Worm (Caenorhabditis elegans) whole organism, L4 larva: ENCODE data around the gene pqn-68.

Experiments used
- aly-2 ChIP-seq: sonication (generic microtip); optimal IDR thresholded peaks from 2 replicates; lab custom pipeline; 2018; ENCODE audit warnings: missing biosample characterization, missing genetic modification characterization
- ama-1 ChIP-seq: fragments of 150-350 bp; optimal IDR thresholded peaks from 2 replicates; lab custom pipeline; 2014; ENCODE audit warnings: inconsistent platforms, mixed read lengths
- ceh-82 ChIP-seq: sonication (generic microtip); optimal IDR thresholded peaks from 2 replicates; lab custom pipeline; 2017; ENCODE audit warnings: missing biosample characterization, missing genetic modification characterization
- hlh-30 ChIP-seq: sonication (generic microtip); optimal IDR thresholded peaks from 2 replicates; lab custom pipeline; 2017; ENCODE audit warnings: antibody characterized with exemption, mild to moderate bottlenecking, missing genetic modification characterization, missing compliant biosample characterization; ENCODE audit not compliant: insufficient read depth
- lim-7 ChIP-seq: fragments of 200-800 bp; sonication (Bioruptor generic); IDR thresholded peaks from 2 replicates; pipeline ENCODE4 v1.3.6; 2022; ENCODE audit warnings: missing genetic modification characterization, missing compliant biosample characterization
- nhr-237 ChIP-seq: sonication (generic microtip); optimal IDR thresholded peaks from 2 replicates; lab custom pipeline; 2017; ENCODE audit warnings: missing biosample characterization, missing genetic modification characterization
- snpc-4 ChIP-seq: fragments of 150-350 bp; optimal IDR thresholded peaks from 2 replicates; lab custom pipeline; 2014; ENCODE audit warnings: missing biosample characterization, missing genetic modification characterization
- tra-1 ChIP-seq: fragments of 200-800 bp; sonication (Bioruptor generic); IDR thresholded peaks from 2 replicates; pipeline ENCODE4 v1.3.6; 2022; ENCODE audit warnings: missing genetic modification reagents, missing genetic modification characterization, missing compliant biosample characterization
- unc-39 ChIP-seq: sonication (generic microtip); optimal IDR thresholded peaks from 2 replicates; lab custom pipeline; 2017; ENCODE audit warnings: missing biosample characterization, missing genetic modification characterization
- unc-62 ChIP-seq, 3 experiments: fragments of 150-350 bp in 1 of 3; sonication (generic microtip); optimal IDR thresholded peaks in 2 of 3; peaks in 1 of 3; 1 replicate in 1 of 3; 2 replicates in 2 of 3; lab custom pipeline; 2014 to 2017; ENCODE audit warnings: missing biosample characterization in 3 of 3, missing genetic modification characterization in 3 of 3, missing genetic modification reagents in 3 of 3, missing genotype in 1 of 3

ce11 chrV:12944229-12944628, 8.2 kb upstream of the pqn-68 start, which contains the start of gene T16G1.3:
- TF ChIP-seq lim-7 (GFP tag; lab: Robert Waterston, UW) (no peak), unc-62 (GFP tag; optimal IDR thresholded peaks at IDR 0.05 in 1 of 2; lab: Kevin White, UChicago) (no peak), unc-62 (tag; optimal IDR thresholded peaks at IDR 0.05; lab: Kevin White, UChicago) (no peak), snpc-4 (tag; lab: Kevin White, UChicago) (no peak), tra-1 (GFP tag; lab: Robert Waterston, UW) (no peak), aly-2 (tag; lab: Kevin White, UChicago) (no peak), hlh-30 (tag; lab: Kevin White, UChicago) (no peak), nhr-237 (tag; lab: Kevin White, UChicago) (no peak), ceh-82 (tag; lab: Kevin White, UChicago) (no peak), unc-39 (no peak), ama-1 (lab: Kevin White, UChicago) (no peak)
